Fruit fly (Drosophila melanogaster) whole organism, pupa: ENCODE measurements around the gene CG5697.

Source experiments
- CG10348 ChIP-seq: fragments of 200-800 bp; sonication (Bioruptor generic); IDR thresholded peaks from 2 replicates; pipeline ENCODE4 v1.3.6; 2022; ENCODE audit warnings: missing biosample characterization, missing genetic modification characterization
- CG12605 ChIP-seq: fragments of 200-800 bp; sonication (Bioruptor generic); IDR thresholded peaks from 2 replicates; pipeline ENCODE4 v1.3.6; 2022; ENCODE audit warnings: missing biosample characterization, missing genetic modification characterization
- CG13204 ChIP-seq: fragments of 200-800 bp; sonication (Bioruptor generic); optimal IDR thresholded peaks from 2 replicates; lab custom pipeline; 2018; ENCODE audit warnings: missing biosample characterization, mild to moderate bottlenecking, missing genetic modification characterization, moderate library complexity
- CG14655 ChIP-seq: fragments of 200-800 bp; sonication (Bioruptor generic); optimal IDR thresholded peaks from 3 replicates; lab custom pipeline; 2017; ENCODE audit warnings: mild to moderate bottlenecking, missing biosample characterization, missing genetic modification reagents, missing genetic modification characterization
- CG15710 ChIP-seq: fragments of 200-800 bp; sonication (Bioruptor generic); optimal IDR thresholded peaks from 2 replicates; lab custom pipeline; 2018; ENCODE audit warnings: missing biosample characterization, mild to moderate bottlenecking, missing genetic modification characterization, moderate library complexity
- CG17806 ChIP-seq: fragments of 200-800 bp; sonication (Bioruptor generic); optimal IDR thresholded peaks from 2 replicates; lab custom pipeline; 2018; ENCODE audit warnings: missing biosample characterization, mild to moderate bottlenecking, missing genetic modification characterization, moderate library complexity
- CG32121 ChIP-seq: fragments of 200-800 bp; sonication (Bioruptor generic); IDR thresholded peaks from 2 replicates; pipeline ENCODE4 v1.3.6; 2022; ENCODE audit warnings: missing biosample characterization, missing genetic modification characterization
- CG34367 ChIP-seq: fragments of 200-800 bp; sonication (Bioruptor generic); optimal IDR thresholded peaks from 2 replicates; lab custom pipeline; 2018; ENCODE audit warnings: missing biosample characterization, mild to moderate bottlenecking, missing genetic modification characterization
- CG4496 ChIP-seq: fragments of 200-800 bp; sonication (Bioruptor generic); IDR thresholded peaks from 3 replicates; pipeline ENCODE4 v1.3.6; 2022; ENCODE audit warnings: missing biosample characterization, missing genetic modification characterization
- CG8159 ChIP-seq: fragments of 200-800 bp; sonication (Bioruptor generic); optimal IDR thresholded peaks from 3 replicates; lab custom pipeline; 2018; ENCODE audit warnings: missing biosample characterization, mild to moderate bottlenecking, missing genetic modification characterization, moderate library complexity
- CG8301 ChIP-seq: fragments of 200-800 bp; sonication (Bioruptor generic); optimal IDR thresholded peaks from 2 replicates; lab custom pipeline; 2018; ENCODE audit warnings: missing biosample characterization, mild to moderate bottlenecking, missing genetic modification characterization
- CG9948 ChIP-seq: fragments of 200-800 bp; sonication (Bioruptor generic); optimal IDR thresholded peaks from 2 replicates; lab custom pipeline; 2018; ENCODE audit warnings: missing biosample characterization, mild to moderate bottlenecking, missing genetic modification characterization, moderate library complexity
- D1 ChIP-seq: fragments of 200-800 bp; sonication (Bioruptor generic); optimal IDR thresholded peaks from 2 replicates; lab custom pipeline; 2018; ENCODE audit warnings: missing biosample characterization, mild to moderate bottlenecking, missing genetic modification characterization, moderate library complexity
- EcR ChIP-seq: fragments of 200-800 bp; sonication (Bioruptor generic); optimal IDR thresholded peaks from 3 replicates; lab custom pipeline; 2019; ENCODE audit warnings: missing biosample characterization, missing genetic modification characterization, mild to moderate bottlenecking, moderate library complexity, missing genetic modification reagents
- Ets98B ChIP-seq: fragments of 200-800 bp; sonication (Bioruptor generic); IDR thresholded peaks from 2 replicates; pipeline ENCODE4 v1.3.6; 2022; ENCODE audit warnings: missing biosample characterization, missing genetic modification characterization
- Pif1A ChIP-seq: fragments of 200-800 bp; sonication (Bioruptor generic); optimal IDR thresholded peaks from 3 replicates; lab custom pipeline; 2016; ENCODE audit warnings: missing biosample characterization, missing genetic modification characterization
- Pif1B ChIP-seq: fragments of 200-800 bp; sonication (Bioruptor generic); optimal IDR thresholded peaks from 3 replicates; lab custom pipeline; 2016; ENCODE audit warnings: missing biosample characterization, missing genetic modification characterization
- Snoo ChIP-seq: fragments of 200-800 bp; sonication (Bioruptor generic); optimal IDR thresholded peaks from 3 replicates; lab custom pipeline; 2017; ENCODE audit warnings: missing biosample characterization, mild to moderate bottlenecking, missing genetic modification characterization, inconsistent platforms
- fd96Ca ChIP-seq: fragments of 200-800 bp; sonication (Bioruptor generic); IDR thresholded peaks from 3 replicates; pipeline ENCODE4 v1.3.6; 2022; ENCODE audit warnings: missing biosample characterization, missing genetic modification characterization
- gl ChIP-seq: fragments of 200-800 bp; sonication (Bioruptor generic); optimal IDR thresholded peaks from 2 replicates; lab custom pipeline; 2018; ENCODE audit warnings: missing biosample characterization, mild to moderate bottlenecking, missing genetic modification characterization
- rn ChIP-seq: fragments of 200-800 bp; sonication (Bioruptor generic); IDR thresholded peaks from 2 replicates; pipeline ENCODE4 v1.3.6; 2022; ENCODE audit warnings: missing biosample characterization, missing genetic modification characterization

CG5697 gene

dm6 chr3R:20989046-20989445 lies 26.7 kb upstream of the CG5697 start:
- no peak for TF ChIP-seq fd96Ca
- no peak for TF ChIP-seq CG15710
- no peak for TF ChIP-seq CG4496 (GFP tag; lab: Robert Waterston, UW)
- TF ChIP-seq CG32121 (GFP tag; lab: Robert Waterston, UW) = no peak
- TF ChIP-seq CG9948 (tag; lab: Kevin White, UChicago) = no peak
- no peak for TF ChIP-seq CG34367 (tag; lab: Kevin White, UChicago)
- no peak for TF ChIP-seq EcR (GFP tag; lab: Kevin White, UChicago)
- no peak for TF ChIP-seq rn (GFP tag; lab: Robert Waterston, UW)
- TF ChIP-seq, all 21 proteins: peak for 0

- TF ChIP-seq CG13204 (GFP tag; lab: Kevin White, UChicago) (no peak), CG8159 (tag; lab: Kevin White, UChicago) (peak; percentile 9), CG4496 (GFP tag; lab: Robert Waterston, UW) (no peak), CG34367 (tag; lab: Kevin White, UChicago) (no peak), CG10348 (GFP tag; lab: Robert Waterston, UW) (no peak; the same call in 1 of the 2 replicates), CG32121 (GFP tag; lab: Robert Waterston, UW) (no peak), CG12605 (GFP tag; lab: Robert Waterston, UW) (no peak), CG14655 (GFP tag; lab: Kevin White, UChicago) (peak; percentile 61), gl (tag; lab: Kevin White, UChicago) (no peak), Pif1B (GFP tag; lab: Kevin White, UChicago) (no peak), CG15710 (no peak), rn (GFP tag; lab: Robert Waterston, UW) (no peak), fd96Ca (peak; percentile 54; the same call in 1 of the 3 replicates), Snoo (tag; lab: Kevin White, UChicago) (no peak), EcR (GFP tag; lab: Kevin White, UChicago) (no peak), Pif1A (peak; percentile 5), CG8301 (peak; percentile 43), Ets98B (GFP tag; lab: Robert Waterston, UW) (no peak), CG17806 (tag; lab: Kevin White, UChicago) (no peak), D1 (tag; lab: Kevin White, UChicago) (no peak), CG9948 (tag; lab: Kevin White, UChicago) (no peak)
- TF ChIP-seq, all 21 proteins: peak for 5
Measured at dm6 chr3R:20989657-20990056, 26.1 kb upstream of the CG5697 start.

- TF ChIP-seq Snoo (tag; lab: Kevin White, UChicago) (no peak), CG4496 (GFP tag; lab: Robert Waterston, UW) (no peak), Ets98B (GFP tag; lab: Robert Waterston, UW) (no peak), CG12605 (GFP tag; lab: Robert Waterston, UW) (no peak), Pif1B (GFP tag; lab: Kevin White, UChicago) (no peak), D1 (tag; lab: Kevin White, UChicago) (no peak)
Measured at dm6 chr3R:20990409-20990808, 25.3 kb upstream of the CG5697 start.

dm6 chr3R:20998319-20998718 lies 17.4 kb upstream of the CG5697 start:
- TF ChIP-seq CG4496 (GFP tag; lab: Robert Waterston, UW) = no peak
- TF ChIP-seq CG12605 (GFP tag; lab: Robert Waterston, UW) = no peak
- no peak for TF ChIP-seq fd96Ca
- no peak for TF ChIP-seq CG10348 (GFP tag; lab: Robert Waterston, UW)
- no peak for TF ChIP-seq gl (tag; lab: Kevin White, UChicago)
- TF ChIP-seq Snoo (tag; lab: Kevin White, UChicago) = no peak
- TF ChIP-seq CG15710 = no peak
- TF ChIP-seq CG14655 (GFP tag; lab: Kevin White, UChicago) = no peak
- no peak for TF ChIP-seq D1 (tag; lab: Kevin White, UChicago)
- no peak for TF ChIP-seq EcR (GFP tag; lab: Kevin White, UChicago)
- TF ChIP-seq CG8301 = no peak
- TF ChIP-seq Pif1B (GFP tag; lab: Kevin White, UChicago) = no peak
- no peak for TF ChIP-seq rn (GFP tag; lab: Robert Waterston, UW)
- TF ChIP-seq Ets98B (GFP tag; lab: Robert Waterston, UW) = no peak
- TF ChIP-seq CG34367 (tag; lab: Kevin White, UChicago) = no peak
- TF ChIP-seq CG8159 (tag; lab: Kevin White, UChicago) = no peak
- TF ChIP-seq Pif1A = no peak
- TF ChIP-seq CG32121 (GFP tag; lab: Robert Waterston, UW) = no peak
- no peak for TF ChIP-seq CG17806 (tag; lab: Kevin White, UChicago)

- TF ChIP-seq CG4496 (GFP tag; lab: Robert Waterston, UW) (no peak), Pif1A (no peak), CG14655 (GFP tag; lab: Kevin White, UChicago) (no peak), CG34367 (tag; lab: Kevin White, UChicago) (no peak), Pif1B (GFP tag; lab: Kevin White, UChicago) (no peak), EcR (GFP tag; lab: Kevin White, UChicago) (no peak), CG9948 (tag; lab: Kevin White, UChicago) (no peak), gl (tag; lab: Kevin White, UChicago) (no peak), CG8159 (tag; lab: Kevin White, UChicago) (no peak), CG8301 (no peak)
- TF ChIP-seq, all 21 proteins: peak for 0
Measured at dm6 chr3R:21001123-21001522, 14.6 kb upstream of the CG5697 start.

- TF ChIP-seq CG17806 (tag; lab: Kevin White, UChicago) = no peak
- TF ChIP-seq CG34367 (tag; lab: Kevin White, UChicago) = no peak
- no peak for TF ChIP-seq CG14655 (GFP tag; lab: Kevin White, UChicago)
- no peak for TF ChIP-seq Ets98B (GFP tag; lab: Robert Waterston, UW)
- TF ChIP-seq CG32121 (GFP tag; lab: Robert Waterston, UW) = no peak
- TF ChIP-seq CG13204 (GFP tag; lab: Kevin White, UChicago) = no peak
- TF ChIP-seq CG12605 (GFP tag; lab: Robert Waterston, UW) = no peak
- TF ChIP-seq CG8301 = no peak
- TF ChIP-seq CG4496 (GFP tag; lab: Robert Waterston, UW) = no peak
- TF ChIP-seq EcR (GFP tag; lab: Kevin White, UChicago) = no peak
- no peak for TF ChIP-seq Pif1A
- TF ChIP-seq Pif1B (GFP tag; lab: Kevin White, UChicago) = no peak
- TF ChIP-seq CG8159 (tag; lab: Kevin White, UChicago) = no peak
- TF ChIP-seq D1 (tag; lab: Kevin White, UChicago) = no peak
- no peak for TF ChIP-seq Snoo (tag; lab: Kevin White, UChicago)
- no peak for TF ChIP-seq CG9948 (tag; lab: Kevin White, UChicago)
- no peak for TF ChIP-seq CG10348 (GFP tag; lab: Robert Waterston, UW)
- TF ChIP-seq rn (GFP tag; lab: Robert Waterston, UW) = no peak
- no peak for TF ChIP-seq fd96Ca
- TF ChIP-seq, all 21 proteins: peak for 0
Measured at dm6 chr3R:21006967-21007366, 8.8 kb upstream of the CG5697 start, which contains the start of gene Alp5. Alp5 (minus strand) TSS chr3R:21006990.
